Fruit fly (Drosophila melanogaster) whole organism, embryonic: ENCODE data around the gene rols.
A peak's percentile ranks its signal among the peaks of the same experiment; 100 is the strongest.

Source experiments
- Aef1 ChIP-seq: fragments of 200-800 bp; sonication (Bioruptor generic); IDR thresholded peaks from 3 replicates; pipeline ENCODE4 v1.3.6; 2022; ENCODE audit warnings: missing biosample characterization, missing genetic modification characterization
- Asciz ChIP-seq: fragments of 200-800 bp; sonication (Bioruptor generic); optimal IDR thresholded peaks from 2 replicates; lab custom pipeline; 2017; ENCODE audit warnings: missing biosample characterization, mild to moderate bottlenecking, missing genetic modification characterization, missing genetic modification reagents
- CG10147 ChIP-seq: fragments of 200-800 bp; sonication (Bioruptor generic); optimal IDR thresholded peaks from 2 replicates; lab custom pipeline; 2019; ENCODE audit warnings: missing biosample characterization, mild to moderate bottlenecking, missing genetic modification characterization, moderate library complexity
- CG11247 ChIP-seq: fragments of 200-800 bp; sonication (Bioruptor generic); IDR thresholded peaks from 2 replicates; pipeline ENCODE4 v1.3.6; 2022; ENCODE audit warnings: missing biosample characterization, missing genetic modification characterization
- CG11504 ChIP-seq: fragments of 200-800 bp; sonication (Bioruptor generic); optimal IDR thresholded peaks from 3 replicates; lab custom pipeline; 2019; ENCODE audit warnings: missing biosample characterization, mild to moderate bottlenecking, missing genetic modification characterization, moderate library complexity
- CG12391 ChIP-seq: fragments of 200-800 bp; sonication (Bioruptor generic); optimal IDR thresholded peaks from 3 replicates; lab custom pipeline; 2018; ENCODE audit warnings: missing biosample characterization, mild to moderate bottlenecking, missing genetic modification characterization, moderate library complexity
- CG13287 ChIP-seq: fragments of 200-800 bp; sonication (Bioruptor generic); IDR thresholded peaks from 2 replicates; pipeline ENCODE4 v1.3.6; 2022; ENCODE audit warnings: missing biosample characterization, missing genetic modification characterization; ENCODE audit not compliant: partially characterized antibody
- CG15073 ChIP-seq: fragments of 200-800 bp; sonication (Bioruptor generic); optimal IDR thresholded peaks from 2 replicates; lab custom pipeline; 2016; ENCODE audit warnings: missing biosample characterization, missing genetic modification characterization
- CG1603 ChIP-seq: fragments of 200-800 bp; sonication (Bioruptor generic); optimal IDR thresholded peaks from 2 replicates; lab custom pipeline; 2019; ENCODE audit warnings: missing biosample characterization, mild to moderate bottlenecking, missing genetic modification characterization, moderate library complexity
- CG17912 ChIP-seq: fragments of 200-800 bp; sonication (Bioruptor generic); optimal IDR thresholded peaks from 2 replicates; lab custom pipeline; 2018; ENCODE audit warnings: missing biosample characterization, mild to moderate bottlenecking, missing genetic modification characterization
- CG18476 ChIP-seq: fragments of 200-800 bp; sonication (Bioruptor generic); optimal IDR thresholded peaks from 2 replicates; lab custom pipeline; 2016; ENCODE audit warnings: missing biosample characterization, mild to moderate bottlenecking, missing genetic modification characterization
- CG2678 ChIP-seq: fragments of 200-800 bp; sonication (Bioruptor generic); optimal IDR thresholded peaks from 3 replicates; lab custom pipeline; 2019; ENCODE audit warnings: missing biosample characterization, mild to moderate bottlenecking, missing genetic modification characterization, moderate library complexity
- CG4617 ChIP-seq: fragments of 200-800 bp; sonication (Bioruptor generic); optimal IDR thresholded peaks from 3 replicates; lab custom pipeline; 2016; ENCODE audit warnings: missing biosample characterization, missing genetic modification characterization, borderline replicate concordance
- CG6854 ChIP-seq: fragments of 200-800 bp; sonication (Bioruptor generic); optimal IDR thresholded peaks from 3 replicates; lab custom pipeline; 2017; ENCODE audit warnings: missing biosample characterization, mild to moderate bottlenecking, missing genetic modification characterization
- CG7372 ChIP-seq: fragments of 200-800 bp; sonication (Bioruptor generic); IDR thresholded peaks from 2 replicates; pipeline ENCODE4 v1.3.6; 2022; ENCODE audit warnings: missing biosample characterization, missing genetic modification characterization
- CG7987 ChIP-seq: fragments of 200-800 bp; sonication (Bioruptor generic); optimal IDR thresholded peaks from 2 replicates; lab custom pipeline; 2018; ENCODE audit warnings: missing biosample characterization, mild to moderate bottlenecking, missing genetic modification characterization, moderate library complexity
- CG8388 ChIP-seq: fragments of 200-800 bp; sonication (Bioruptor generic); optimal IDR thresholded peaks from 2 replicates; lab custom pipeline; 2019; ENCODE audit warnings: missing biosample characterization, mild to moderate bottlenecking, missing genetic modification characterization, moderate library complexity
- CG9797 ChIP-seq: fragments of 200-800 bp; sonication (Bioruptor generic); optimal IDR thresholded peaks from 3 replicates; lab custom pipeline; 2018; ENCODE audit warnings: missing biosample characterization, mild to moderate bottlenecking, missing genetic modification characterization
- CG9932 ChIP-seq: fragments of 200-800 bp; sonication (Bioruptor generic); IDR thresholded peaks from 2 replicates; pipeline ENCODE4 v1.3.6; 2022; ENCODE audit warnings: missing biosample characterization, missing genetic modification characterization
- Chrac-16 ChIP-seq: fragments of 200-800 bp; sonication (Bioruptor generic); optimal IDR thresholded peaks from 3 replicates; lab custom pipeline; 2016; ENCODE audit warnings: missing biosample characterization, missing genetic modification characterization
- CoRest ChIP-seq: fragments of 200-800 bp; sonication (Bioruptor generic); optimal IDR thresholded peaks from 3 replicates; lab custom pipeline; 2018; ENCODE audit warnings: missing biosample characterization, mild to moderate bottlenecking, missing genetic modification characterization, moderate library complexity
- D19B ChIP-seq: fragments of 200-800 bp; sonication (Bioruptor generic); optimal IDR thresholded peaks from 2 replicates; lab custom pipeline; 2017; ENCODE audit warnings: missing biosample characterization, mild to moderate bottlenecking, missing genetic modification characterization
- Elba2 ChIP-seq: fragments of 200-800 bp; sonication (Bioruptor generic); optimal IDR thresholded peaks from 3 replicates; lab custom pipeline; 2016; ENCODE audit warnings: missing biosample characterization, missing genetic modification characterization
- Fer3 ChIP-seq: fragments of 200-800 bp; sonication (Bioruptor generic); optimal IDR thresholded peaks from 2 replicates; lab custom pipeline; 2018; ENCODE audit warnings: missing biosample characterization, mild to moderate bottlenecking, missing genetic modification characterization, moderate library complexity
- HHEX ChIP-seq: fragments of 200-800 bp; sonication (Bioruptor generic); optimal IDR thresholded peaks from 3 replicates; lab custom pipeline; 2017; ENCODE audit warnings: missing biosample characterization, mild to moderate bottlenecking, missing genetic modification characterization, missing genetic modification reagents
- HLH4C ChIP-seq: fragments of 200-800 bp; sonication (Bioruptor generic); IDR thresholded peaks from 3 replicates; pipeline ENCODE4 v1.3.6; 2022; ENCODE audit warnings: missing biosample characterization, missing genetic modification characterization; ENCODE audit not compliant: partially characterized antibody
- HLH54F ChIP-seq: fragments of 200-800 bp; sonication (Bioruptor generic); optimal IDR thresholded peaks from 3 replicates; lab custom pipeline; 2016; ENCODE audit warnings: missing biosample characterization, missing genetic modification characterization
- HmgD ChIP-seq: fragments of 200-800 bp; sonication (Bioruptor generic); optimal IDR thresholded peaks from 3 replicates; lab custom pipeline; 2016; ENCODE audit warnings: missing biosample characterization, missing genetic modification characterization
- Lim3 ChIP-seq: fragments of 200-800 bp; sonication (Bioruptor generic); IDR thresholded peaks from 2 replicates; pipeline ENCODE4 v1.3.6; 2022; ENCODE audit warnings: missing biosample characterization, missing genetic modification characterization
- MBD-R2 ChIP-seq: fragments of 200-800 bp; sonication (Bioruptor generic); IDR thresholded peaks from 2 replicates; pipeline ENCODE4 v1.3.6; 2022; ENCODE audit warnings: missing biosample characterization, missing genetic modification characterization
- Mad ChIP-seq: fragments of 200-800 bp; sonication (Bioruptor generic); optimal IDR thresholded peaks from 2 replicates; lab custom pipeline; 2016; ENCODE audit warnings: missing biosample characterization, missing genetic modification characterization
- Myb ChIP-seq: fragments of 200-800 bp; sonication (Bioruptor generic); optimal IDR thresholded peaks from 2 replicates; lab custom pipeline; 2016; ENCODE audit warnings: missing biosample characterization, missing genetic modification characterization
- Scr ChIP-seq: fragments of 200-800 bp; sonication (Bioruptor generic); IDR thresholded peaks from 2 replicates; pipeline ENCODE4 v1.3.6; 2022; ENCODE audit warnings: missing biosample characterization, missing genetic modification characterization; ENCODE audit not compliant: partially characterized antibody
- Ssrp ChIP-seq: fragments of 200-800 bp; sonication (Bioruptor generic); optimal IDR thresholded peaks from 2 replicates; lab custom pipeline; 2018; ENCODE audit warnings: missing biosample characterization, mild to moderate bottlenecking, missing genetic modification characterization, moderate library complexity
- Xrp1 ChIP-seq: fragments of 200-800 bp; sonication (Bioruptor generic); IDR thresholded peaks from 2 replicates; pipeline ENCODE4 v1.3.6; 2022; ENCODE audit warnings: missing biosample characterization, missing genetic modification characterization
- bigmax ChIP-seq: fragments of 200-800 bp; sonication (Bioruptor generic); optimal IDR thresholded peaks from 2 replicates; lab custom pipeline; 2018; ENCODE audit warnings: missing biosample characterization, mild to moderate bottlenecking, missing genetic modification characterization
- chn ChIP-seq: fragments of 200-800 bp; sonication (Bioruptor generic); optimal IDR thresholded peaks from 2 replicates; lab custom pipeline; 2016; ENCODE audit warnings: missing biosample characterization, missing genetic modification characterization
- crol ChIP-seq: fragments of 200-800 bp; sonication (Bioruptor generic); IDR thresholded peaks from 2 replicates; pipeline ENCODE4 v1.3.6; 2022; ENCODE audit warnings: missing biosample characterization, missing genetic modification characterization
- da ChIP-seq: fragments of 200-800 bp; sonication (Bioruptor generic); optimal IDR thresholded peaks from 2 replicates; lab custom pipeline; 2016; ENCODE audit warnings: missing biosample characterization, missing genetic modification characterization
- eve ChIP-seq, 2 experiments: fragments of >200 bp; optimal IDR thresholded peaks; 2 replicates each; lab custom pipeline; 2017; ENCODE audit warnings: missing biosample characterization in 2 of 2, missing genetic modification characterization in 2 of 2
- gsb-n ChIP-seq: fragments of 200-800 bp; sonication (Bioruptor generic); optimal IDR thresholded peaks from 3 replicates; lab custom pipeline; 2018; ENCODE audit warnings: missing biosample characterization, mild to moderate bottlenecking, missing genetic modification characterization
- ham ChIP-seq: fragments of 200-800 bp; sonication (Bioruptor generic); IDR thresholded peaks from 2 replicates; pipeline ENCODE4 v1.3.6; 2022; ENCODE audit warnings: missing biosample characterization, missing genetic modification characterization
- klu ChIP-seq: fragments of 200-800 bp; sonication (Bioruptor generic); IDR thresholded peaks from 2 replicates; pipeline ENCODE4 v1.3.6; 2022; ENCODE audit warnings: missing biosample characterization, missing genetic modification characterization
- nau ChIP-seq: fragments of 200-800 bp; sonication (Bioruptor generic); optimal IDR thresholded peaks from 3 replicates; lab custom pipeline; 2017; ENCODE audit warnings: missing biosample characterization, mild to moderate bottlenecking, missing genetic modification characterization, missing genetic modification reagents
- onecut ChIP-seq: fragments of 200-800 bp; sonication (Bioruptor generic); IDR thresholded peaks from 2 replicates; pipeline ENCODE4 v1.3.6; 2022; ENCODE audit warnings: missing biosample characterization, missing genetic modification characterization
- slou ChIP-seq: fragments of 200-800 bp; sonication (Bioruptor generic); optimal IDR thresholded peaks from 3 replicates; lab custom pipeline; 2016; ENCODE audit warnings: missing biosample characterization, missing genetic modification characterization
- sug ChIP-seq: fragments of 200-800 bp; optimal IDR thresholded peaks from 2 replicates; lab custom pipeline; 2019; ENCODE audit warnings: missing biosample characterization, mild to moderate bottlenecking, missing genetic modification characterization, moderate library complexity
- trem ChIP-seq: fragments of 200-800 bp; optimal IDR thresholded peaks from 3 replicates; lab custom pipeline; 2019; ENCODE audit warnings: missing biosample characterization, mild to moderate bottlenecking, missing genetic modification characterization, moderate library complexity
- twi ChIP-seq: fragments of 200-800 bp; optimal IDR thresholded peaks from 2 replicates; lab custom pipeline; 2019; ENCODE audit warnings: missing biosample characterization, mild to moderate bottlenecking, missing genetic modification characterization, moderate library complexity
- unpg ChIP-seq: fragments of 200-800 bp; sonication (Bioruptor generic); optimal IDR thresholded peaks from 3 replicates; lab custom pipeline; 2018; ENCODE audit warnings: missing biosample characterization, mild to moderate bottlenecking, missing genetic modification characterization, moderate library complexity
- vnd ChIP-seq: fragments of 200-800 bp; sonication (Bioruptor generic); IDR thresholded peaks from 3 replicates; pipeline ENCODE4 v1.3.6; 2022; ENCODE audit warnings: missing biosample characterization, missing genetic modification characterization; ENCODE audit not compliant: partially characterized antibody

The rols gene

dm6 chr3L:11997959-11998358 lies 66.7 kb downstream of the rols start, which contains the start of gene Grip163 (continued):
- TF ChIP-seq HHEX (GFP tag; lab: Kevin White, UChicago) = no peak
- no peak for TF ChIP-seq Fer3 (tag; lab: Kevin White, UChicago)
- TF ChIP-seq HmgD (GFP tag; lab: Kevin White, UChicago) = no peak
- TF ChIP-seq CG9932 = no peak
- no peak for TF ChIP-seq CG7372 (GFP tag; lab: Robert Waterston, UW)
- no peak for TF ChIP-seq CG7987 (GFP tag; lab: Kevin White, UChicago)
- no peak for TF ChIP-seq CG17912
- TF ChIP-seq CG1603 (tag; lab: Kevin White, UChicago) = no peak
- peak; percentile 20 for TF ChIP-seq Elba2 (GFP tag; lab: Kevin White, UChicago)
- no peak for TF ChIP-seq Mad (GFP tag; lab: Kevin White, UChicago)
- TF ChIP-seq CG8388 (GFP tag; lab: Kevin White, UChicago) = no peak
- peak; percentile 35 for TF ChIP-seq trem (tag; lab: Kevin White, UChicago)
- peak; percentile 35 for TF ChIP-seq CG9797 (GFP tag; lab: Kevin White, UChicago)
- no peak for TF ChIP-seq Asciz
- no peak for TF ChIP-seq HLH4C (GFP tag; lab: Robert Waterston, UW)
- no peak for TF ChIP-seq eve (GFP tag; optimal IDR thresholded peaks at IDR 0.05; lab: Kevin White, UChicago)
- no peak for TF ChIP-seq CG15073 (GFP tag; lab: Kevin White, UChicago)
- TF ChIP-seq Xrp1 = no peak
- no peak for TF ChIP-seq sug (tag; lab: Kevin White, UChicago)
- no peak for TF ChIP-seq klu
- no peak for TF ChIP-seq Chrac-16 (GFP tag; lab: Kevin White, UChicago)
- TF ChIP-seq CG4617 (GFP tag; lab: Kevin White, UChicago) = peak; percentile 4
- no peak for TF ChIP-seq da (GFP tag; lab: Kevin White, UChicago)
- TF ChIP-seq CG12391 = no peak
- no peak for TF ChIP-seq CoRest (tag; lab: Kevin White, UChicago)
- TF ChIP-seq gsb-n (tag; lab: Kevin White, UChicago) = no peak
- no peak for TF ChIP-seq unpg
- peak; percentile 87 for TF ChIP-seq Myb (GFP tag; lab: Kevin White, UChicago)
- no peak for TF ChIP-seq vnd (GFP tag; lab: Robert Waterston, UW)
- TF ChIP-seq HLH54F (GFP tag; lab: Kevin White, UChicago) = no peak
- TF ChIP-seq twi (tag; lab: Kevin White, UChicago) = no peak
- TF ChIP-seq D19B (GFP tag; lab: Kevin White, UChicago) = no peak
- no peak for TF ChIP-seq CG11504 (tag; lab: Kevin White, UChicago)
- no peak for TF ChIP-seq CG10147
- TF ChIP-seq nau (GFP tag; lab: Kevin White, UChicago) = no peak
- peak; percentile 51; the same call in 1 of the 2 replicates for TF ChIP-seq MBD-R2 (GFP tag; lab: Robert Waterston, UW)
- TF ChIP-seq ham (GFP tag; lab: Robert Waterston, UW) = no peak
- no peak for TF ChIP-seq chn (GFP tag; lab: Kevin White, UChicago)
- TF ChIP-seq CG13287 = peak; percentile 10; the same call in 1 of the 2 replicates
- no peak for TF ChIP-seq CG18476
- no peak for TF ChIP-seq CG2678 (tag; lab: Kevin White, UChicago)
- no peak for TF ChIP-seq CG6854 (GFP tag; lab: Kevin White, UChicago)
- TF ChIP-seq Ssrp = no peak
- no peak for TF ChIP-seq crol (GFP tag; lab: Robert Waterston, UW)
- peak; percentile 15; the same call in 1 of the 2 replicates for TF ChIP-seq Scr
- no peak for TF ChIP-seq Aef1 (GFP tag; lab: Robert Waterston, UW)
- no peak for TF ChIP-seq bigmax
- TF ChIP-seq CG11247 (GFP tag; lab: Robert Waterston, UW) = no peak
- TF ChIP-seq slou (GFP tag; lab: Kevin White, UChicago) = no peak
- peak; percentile 78 for TF ChIP-seq onecut
- TF ChIP-seq Lim3 (GFP tag; lab: Robert Waterston, UW) = no peak
